Worm (Caenorhabditis elegans): ENCODE measurements around the gene C46F11.6.

DNA sequence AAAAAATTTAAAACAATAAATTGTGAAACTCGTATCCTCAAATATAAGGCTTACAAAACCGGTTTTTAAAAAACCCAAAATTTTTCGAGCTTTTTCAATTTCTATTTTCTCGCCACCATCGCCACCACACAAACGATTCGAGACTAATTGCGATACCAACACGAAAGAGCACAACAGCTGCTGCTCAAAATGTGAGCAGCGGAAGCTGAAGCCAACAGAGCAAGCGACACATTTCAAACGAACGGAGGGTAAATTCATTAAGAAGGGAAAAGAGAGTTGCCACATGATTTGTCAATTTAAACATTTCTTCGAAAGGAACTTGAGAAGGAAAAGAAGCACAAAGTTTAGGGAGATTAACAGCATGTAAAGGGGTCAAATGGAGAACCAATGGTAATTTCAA, 8.8 kb upstream of the C46F11.6 start:
- TF ChIP-seq unc-130 (GFP tag; optimal IDR thresholded peaks at IDR 0.05) (no peak), dpl-1 (GFP tag; optimal IDR thresholded peaks at IDR 0.05) (no peak), nhr-11 (tag; optimal IDR thresholded peaks at IDR 0.05) (no peak), hlh-30 (tag; optimal IDR thresholded peaks at IDR 0.05; ENCODE audit: insufficient read depth) (no peak), ctbp-1 (GFP tag; IDR thresholded peaks at IDR 0.05) (no peak), jun-1 (tag; optimal IDR thresholded peaks at IDR 0.05) (no peak), nhr-77 (tag; optimal IDR thresholded peaks at IDR 0.05) (no peak), zag-1 (tag; optimal IDR thresholded peaks at IDR 0.05) (no peak), ces-1 (GFP tag; optimal IDR thresholded peaks at IDR 0.05) (no peak), lin-15B (tag; optimal IDR thresholded peaks at IDR 0.05) (no peak), skn-1 (tag; optimal IDR thresholded peaks at IDR 0.05) (no peak), php-3 (GFP tag; IDR thresholded peaks at IDR 0.05) (no peak), lir-3 (tag; optimal IDR thresholded peaks at IDR 0.05) (no peak)

All from whole organism, L4 larva.